Worm (Caenorhabditis elegans) whole organism, L3 larva: ENCODE measurements around the gene mrps-9.

ENCODE experiments used
- R02D3.7 ChIP-seq: fragments of 150-350 bp; optimal IDR thresholded peaks from 2 replicates; lab custom pipeline; 2014; ENCODE audit warnings: missing biosample characterization, missing genetic modification characterization
- ZK546.5 ChIP-seq: sonication (generic microtip); optimal IDR thresholded peaks from 2 replicates; lab custom pipeline; 2017; ENCODE audit warnings: missing biosample characterization, missing genetic modification characterization
- aly-2 ChIP-seq: fragments of 150-350 bp; optimal IDR thresholded peaks from 2 replicates; lab custom pipeline; 2014; ENCODE audit warnings: missing biosample characterization, missing genetic modification characterization
- ama-1 ChIP-seq: fragments of 150-350 bp; optimal IDR thresholded peaks from 2 replicates; lab custom pipeline; 2018
- ceh-9 ChIP-seq: sonication (generic microtip); optimal IDR thresholded peaks from 2 replicates; lab custom pipeline; 2018; ENCODE audit warnings: missing biosample characterization, missing genetic modification characterization
- daf-12 ChIP-seq: fragments of 150-350 bp; optimal IDR thresholded peaks from 2 replicates; lab custom pipeline; 2014; ENCODE audit warnings: missing biosample characterization, missing genetic modification reagents, missing genetic modification characterization
- egl-27 ChIP-seq: sonication (generic microtip); optimal IDR thresholded peaks from 4 replicates; lab custom pipeline; 2017; ENCODE audit warnings: missing biosample characterization, missing genetic modification reagents, missing genetic modification characterization
- egl-5 ChIP-seq: fragments of 150-350 bp; optimal IDR thresholded peaks from 2 replicates; lab custom pipeline; 2017; ENCODE audit warnings: missing biosample characterization, missing genetic modification reagents, missing genetic modification characterization, inconsistent platforms
- elt-2 ChIP-seq: sonication (generic microtip); optimal IDR thresholded peaks from 2 replicates; lab custom pipeline; 2016; ENCODE audit warnings: missing genetic modification reagents, mild to moderate bottlenecking, missing genetic modification characterization, missing compliant biosample characterization
- elt-3 ChIP-seq, 3 experiments: fragments of 150-350 bp in 1 of 3; sonication (generic microtip) in 2 of 3; optimal IDR thresholded peaks; 2 replicates in 2 of 3; 4 replicates in 1 of 3; lab custom pipeline; 2014 to 2017; ENCODE audit warnings: missing biosample characterization in 3 of 3, missing genetic modification characterization in 3 of 3
- eor-1 ChIP-seq, 2 experiments: fragments of 150-350 bp; optimal IDR thresholded peaks; 2 replicates each; lab custom pipeline; 2014 to 2018; ENCODE audit warnings: missing biosample characterization in 2 of 2, missing genetic modification characterization in 2 of 2
- fkh-2 ChIP-seq: fragments of 150-350 bp; optimal IDR thresholded peaks from 2 replicates; lab custom pipeline; 2014; ENCODE audit warnings: missing biosample characterization, missing genetic modification reagents, missing genetic modification characterization
- fos-1 ChIP-seq: fragments of 150-350 bp; optimal IDR thresholded peaks from 2 replicates; lab custom pipeline; 2014; ENCODE audit warnings: missing biosample characterization, missing genetic modification characterization
- hmg-11 ChIP-seq: sonication (generic microtip); optimal IDR thresholded peaks from 2 replicates; lab custom pipeline; 2016; ENCODE audit warnings: missing genetic modification characterization, missing compliant biosample characterization
- jun-1 ChIP-seq: fragments of 150-350 bp; optimal IDR thresholded peaks from 2 replicates; lab custom pipeline; 2014; ENCODE audit warnings: missing biosample characterization, missing genetic modification reagents, missing genetic modification characterization
- lin-15B ChIP-seq: fragments of 150-350 bp; optimal IDR thresholded peaks from 2 replicates; lab custom pipeline; 2014; ENCODE audit warnings: missing biosample characterization, missing genetic modification characterization
- lin-39 ChIP-seq: fragments of 150-350 bp; optimal IDR thresholded peaks from 2 replicates; lab custom pipeline; 2018; ENCODE audit warnings: missing biosample characterization, missing genetic modification reagents, missing genetic modification characterization
- lsy-12 ChIP-seq: sonication (generic microtip); optimal IDR thresholded peaks from 2 replicates; lab custom pipeline; 2016; ENCODE audit warnings: mild to moderate bottlenecking, missing genetic modification characterization, missing compliant biosample characterization
- mdl-1 ChIP-seq: fragments of 150-350 bp; optimal IDR thresholded peaks from 2 replicates; lab custom pipeline; 2014; ENCODE audit warnings: missing biosample characterization, missing genetic modification characterization
- nfya-1 ChIP-seq: sonication (generic microtip); optimal IDR thresholded peaks from 2 replicates; lab custom pipeline; 2017; ENCODE audit warnings: missing genetic modification characterization, mild to moderate bottlenecking, missing compliant biosample characterization, antibody characterized with exemption, moderate library complexity; ENCODE audit not compliant: insufficient read depth
- nhr-11 ChIP-seq: fragments of 150-350 bp; optimal IDR thresholded peaks from 2 replicates; lab custom pipeline; 2014; ENCODE audit warnings: missing biosample characterization, missing genetic modification characterization
- nhr-12 ChIP-seq: fragments of 150-350 bp; optimal IDR thresholded peaks from 2 replicates; lab custom pipeline; 2014; ENCODE audit warnings: missing biosample characterization, missing genetic modification characterization
- nhr-23 ChIP-seq: fragments of 150-350 bp; optimal IDR thresholded peaks from 2 replicates; lab custom pipeline; 2014; ENCODE audit warnings: missing biosample characterization, missing genetic modification reagents, missing genetic modification characterization
- nhr-237 ChIP-seq: fragments of 150-350 bp; optimal IDR thresholded peaks from 2 replicates; lab custom pipeline; 2014; ENCODE audit warnings: missing biosample characterization, missing genetic modification characterization
- nhr-25 ChIP-seq: sonication (generic microtip); optimal IDR thresholded peaks from 2 replicates; lab custom pipeline; 2017; ENCODE audit warnings: missing biosample characterization, missing genetic modification characterization
- nhr-28 ChIP-seq: fragments of 150-350 bp; optimal IDR thresholded peaks from 2 replicates; lab custom pipeline; 2014; ENCODE audit warnings: missing biosample characterization, missing genetic modification characterization
- nhr-43 ChIP-seq: sonication (generic microtip); optimal IDR thresholded peaks from 2 replicates; lab custom pipeline; 2016; ENCODE audit warnings: mild to moderate bottlenecking, missing genetic modification characterization, missing compliant biosample characterization; ENCODE audit not compliant: poor library complexity, severe bottlenecking
- nhr-76 ChIP-seq: fragments of 150-350 bp; sonication (generic microtip); optimal IDR thresholded peaks from 5 replicates; lab custom pipeline; 2014; ENCODE audit warnings: missing biosample characterization, missing genetic modification characterization
- nhr-77 ChIP-seq: fragments of 150-350 bp; optimal IDR thresholded peaks from 2 replicates; lab custom pipeline; 2014; ENCODE audit warnings: missing biosample characterization, missing genetic modification characterization
- pha-4 ChIP-seq: fragments of 150-350 bp; optimal IDR thresholded peaks from 2 replicates; lab custom pipeline; 2014; ENCODE audit warnings: missing biosample characterization, missing genetic modification reagents, missing genetic modification characterization
- pqm-1 ChIP-seq: fragments of 150-350 bp; optimal IDR thresholded peaks from 2 replicates; lab custom pipeline; 2017; ENCODE audit warnings: missing biosample characterization, missing genetic modification characterization, inconsistent platforms
- sea-2 ChIP-seq: fragments of 150-350 bp; sonication (generic microtip); optimal IDR thresholded peaks from 4 replicates; lab custom pipeline; 2014; ENCODE audit warnings: missing biosample characterization, missing genetic modification reagents, missing genetic modification characterization
- skn-1 ChIP-seq: fragments of 150-350 bp; optimal IDR thresholded peaks from 2 replicates; lab custom pipeline; 2014; ENCODE audit warnings: missing biosample characterization, missing genetic modification characterization
- tbx-2 ChIP-seq: sonication (generic microtip); optimal IDR thresholded peaks from 2 replicates; lab custom pipeline; 2016; ENCODE audit warnings: mild to moderate bottlenecking, missing genetic modification characterization, missing compliant biosample characterization
- unc-39 ChIP-seq: sonication (generic microtip); optimal IDR thresholded peaks from 4 replicates; lab custom pipeline; 2017; ENCODE audit warnings: missing biosample characterization, missing genetic modification characterization
- zag-1 ChIP-seq: fragments of 150-350 bp; optimal IDR thresholded peaks from 2 replicates; lab custom pipeline; 2014; ENCODE audit warnings: missing biosample characterization, missing genetic modification characterization
- ztf-11 ChIP-seq: fragments of 150-350 bp; optimal IDR thresholded peaks from 2 replicates; lab custom pipeline; 2014; ENCODE audit warnings: missing biosample characterization, missing genetic modification characterization
- ztf-4 ChIP-seq: fragments of 150-350 bp; optimal IDR thresholded peaks from 2 replicates; lab custom pipeline; 2014; ENCODE audit warnings: missing biosample characterization, missing genetic modification characterization

Gene mrps-9

DNA sequence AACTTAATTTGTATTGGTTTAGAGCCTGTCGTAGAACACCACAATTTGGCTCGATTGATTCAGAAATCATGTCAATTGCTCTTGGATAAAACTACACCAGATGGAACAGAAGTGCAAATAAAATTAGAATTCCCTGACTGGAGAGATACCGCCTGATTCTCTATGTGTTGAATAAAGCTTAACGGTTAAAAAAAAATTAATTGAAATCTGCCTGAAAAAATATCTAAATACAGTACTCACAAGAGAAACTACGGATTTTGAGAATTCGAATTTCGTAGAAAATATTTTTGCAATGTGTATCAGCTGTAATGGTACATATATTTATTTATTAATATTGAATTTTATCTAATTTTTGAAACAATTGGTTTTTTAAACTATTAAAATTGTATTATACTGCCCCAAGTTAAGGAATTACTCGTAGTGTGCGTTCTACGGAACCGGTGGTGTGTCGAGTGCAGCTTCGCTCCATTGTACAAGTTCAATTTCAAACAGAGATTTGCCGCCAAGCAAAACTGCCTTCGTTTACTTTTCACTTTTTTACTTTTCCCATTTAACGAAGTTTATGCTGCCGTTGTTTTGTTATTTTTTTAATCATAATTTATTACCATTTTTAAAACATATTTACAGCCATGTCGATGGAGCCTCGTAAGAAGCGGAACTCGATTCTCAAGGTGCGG lies 15.7 kb upstream of the mrps-9 start, which contains the start of gene knl-1:
Gene knl-1 (plus strand): TSS at position 626 of the 677 bp plus-strand sequence.
- TF ChIP-seq nhr-23 (tag; lab: Kevin White, UChicago) (peak; percentile 51), elt-2 (tag; lab: Kevin White, UChicago) (peak; percentile 28), fos-1 (tag; lab: Kevin White, UChicago) (no peak), ztf-4 (tag; lab: Kevin White, UChicago) (no peak), pha-4 (tag; lab: Kevin White, UChicago) (peak; percentile 94), jun-1 (tag; lab: Kevin White, UChicago) (peak; percentile 6), lin-39 (tag; lab: Kevin White, UChicago) (peak; percentile 44), ceh-9 (no peak), eor-1 (tag; optimal IDR thresholded peaks at IDR 0.05; lab: Kevin White, UChicago) (no peak), unc-39 (tag; lab: Kevin White, UChicago) (no peak), ama-1 (lab: Kevin White, UChicago) (no peak), skn-1 (tag; lab: Kevin White, UChicago) (no peak), nfya-1 (tag; lab: Kevin White, UChicago) (peak; percentile 52), nhr-25 (tag; lab: Kevin White, UChicago) (peak; percentile 28), nhr-11 (no peak), pqm-1 (tag; lab: Kevin White, UChicago) (peak; percentile 5), tbx-2 (tag; lab: Kevin White, UChicago) (no peak), nhr-77 (tag; lab: Kevin White, UChicago) (no peak), aly-2 (tag; lab: Kevin White, UChicago) (no peak), R02D3.7 (tag; lab: Kevin White, UChicago) (peak; percentile 9), lin-15B (peak; percentile 69)

DNA sequence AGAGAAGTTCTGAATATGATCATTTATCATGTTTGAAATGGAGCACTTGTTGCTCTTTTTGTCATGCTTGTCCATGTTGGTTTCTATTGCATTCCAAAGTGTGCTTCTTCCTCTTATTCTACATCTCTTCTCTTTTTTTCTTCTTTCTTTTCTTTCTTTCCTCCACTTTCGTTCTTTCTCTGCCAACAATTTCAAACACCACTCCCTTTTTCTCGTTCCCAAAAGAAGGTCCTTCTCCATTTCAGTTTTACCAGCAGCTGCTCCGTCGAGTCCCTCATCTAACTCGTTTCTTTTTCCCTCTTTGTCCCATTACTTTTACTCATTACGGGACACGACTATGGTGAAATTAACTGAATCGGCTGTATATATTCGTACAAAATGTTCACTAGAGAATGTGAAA lies 10.9 kb upstream of the mrps-9 start, which contains the start of gene F09G8.5:
Gene F09G8.5 (plus strand): TSS at position 38 of the 400 bp plus-strand sequence.
- TF ChIP-seq lin-39 (tag; lab: Kevin White, UChicago), result peak; percentile 53
- no peak for TF ChIP-seq egl-5 (tag; lab: Kevin White, UChicago)

- TF ChIP-seq fos-1 (tag; lab: Kevin White, UChicago) (no peak), nhr-77 (tag; lab: Kevin White, UChicago) (no peak), ceh-9 (no peak), elt-3 (tag; optimal IDR thresholded peaks at IDR 0.05; lab: Kevin White, UChicago) (no peak), elt-2 (tag; lab: Kevin White, UChicago) (no peak), sea-2 (GFP tag; lab: Kevin White, UChicago) (no peak), nfya-1 (tag; lab: Kevin White, UChicago) (no peak), daf-12 (tag; lab: Kevin White, UChicago) (no peak), hmg-11 (no peak), nhr-43 (tag; lab: Kevin White, UChicago) (no peak), nhr-23 (tag; lab: Kevin White, UChicago) (no peak), ama-1 (lab: Kevin White, UChicago) (no peak), eor-1 (tag; optimal IDR thresholded peaks at IDR 0.05; lab: Kevin White, UChicago) (no peak), nhr-237 (no peak), ZK546.5 (no peak)
Measured at ce11 chrIII:8258045-8258444, 7.8 kb upstream of the mrps-9 start, which contains the start of gene ncr-2. Gene ncr-2 (plus strand): TSS chrIII:8258345.

DNA sequence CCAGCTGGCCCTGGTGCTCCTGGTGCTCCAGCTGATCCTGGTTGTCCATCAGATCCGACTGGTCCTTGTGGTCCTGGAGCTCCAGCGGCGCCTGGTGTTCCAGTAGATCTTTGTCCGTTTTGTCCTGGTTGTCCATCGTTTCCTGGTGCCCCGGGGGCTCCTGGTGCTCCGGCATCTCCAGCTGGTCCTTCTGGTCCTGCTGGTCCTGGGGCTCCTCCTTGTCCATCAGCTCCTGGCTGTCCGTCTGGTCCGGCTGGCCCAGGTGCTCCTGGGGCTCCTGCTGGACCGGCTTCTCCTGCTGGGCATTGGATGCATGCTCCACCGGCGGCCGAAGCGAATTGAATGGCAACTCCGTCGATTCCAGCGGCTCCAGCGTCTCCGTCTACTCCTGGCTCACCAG lies 3.3 kb upstream of the mrps-9 start:
- no peak for TF ChIP-seq ztf-4 (tag; lab: Kevin White, UChicago)
- no peak for TF ChIP-seq pqm-1 (tag; lab: Kevin White, UChicago)
- no peak for TF ChIP-seq ceh-9
- TF ChIP-seq nhr-28 (tag; lab: Kevin White, UChicago), result no peak
- TF ChIP-seq fkh-2 (tag; lab: Kevin White, UChicago), result no peak
- no peak for TF ChIP-seq lsy-12 (tag; lab: Kevin White, UChicago)
- TF ChIP-seq ama-1 (lab: Kevin White, UChicago), result no peak
- TF ChIP-seq nhr-12 (tag; lab: Kevin White, UChicago), result no peak
- no peak for TF ChIP-seq ztf-11
- no peak for TF ChIP-seq nhr-237
- TF ChIP-seq mdl-1, result no peak
- TF ChIP-seq daf-12 (tag; lab: Kevin White, UChicago), result no peak
- TF ChIP-seq jun-1 (tag; lab: Kevin White, UChicago), result no peak
- no peak for TF ChIP-seq eor-1 (tag; optimal IDR thresholded peaks at IDR 0.05; lab: Kevin White, UChicago)
- no peak for TF ChIP-seq hmg-11
- no peak for TF ChIP-seq egl-27
- no peak for TF ChIP-seq egl-5 (tag; lab: Kevin White, UChicago)
- no peak for TF ChIP-seq nhr-76 (tag; lab: Kevin White, UChicago)
- TF ChIP-seq ZK546.5, result no peak
- no peak for TF ChIP-seq zag-1 (tag; lab: Kevin White, UChicago)
